Fruit fly (Drosophila melanogaster): ENCODE measurements around the gene Sfp24F.
A peak's percentile ranks its signal among the peaks of the same experiment; 100 is the strongest.

The Sfp24F gene

DNA sequence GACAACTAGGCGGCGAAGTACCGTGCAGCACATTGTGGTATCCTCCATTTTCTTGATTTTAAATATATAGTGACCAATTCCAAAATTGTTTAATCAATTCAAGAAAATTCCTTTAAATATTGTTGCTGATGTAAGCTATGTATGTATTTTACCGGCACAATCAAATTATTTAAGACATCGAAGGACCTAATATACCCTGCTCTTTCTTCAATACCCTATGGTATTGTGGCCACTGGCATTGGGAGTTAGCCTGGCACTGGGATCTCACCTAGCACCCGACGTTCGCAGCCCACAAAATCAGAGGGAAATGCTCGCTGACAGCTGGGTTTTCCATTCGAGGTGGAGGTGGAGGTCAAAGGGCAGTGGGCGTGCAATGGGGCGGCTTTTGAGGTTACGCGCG, 19.7 kb downstream of the Sfp24F start (continued):
- TF ChIP-seq CG9932 (GFP tag; IDR thresholded peaks at IDR 0.05) (no peak), unc-4 (GFP tag; IDR thresholded peaks at IDR 0.05; ENCODE audit: partially characterized antibody) (no peak), CG2120 (GFP tag; optimal IDR thresholded peaks at IDR 0.05) (peak; percentile 34), gfzf (GFP tag; optimal IDR thresholded peaks at IDR 0.05) (no peak), lola (GFP tag; optimal IDR thresholded peaks at IDR 0.05) (no peak), sr (GFP tag; IDR thresholded peaks at IDR 0.05) (no peak), Lim3 (GFP tag; IDR thresholded peaks at IDR 0.05) (no peak), Dfd (GFP tag; optimal IDR thresholded peaks at IDR 0.05) (no peak), H15 (GFP tag; IDR thresholded peaks at IDR 0.05) (no peak), CG9817 (tag; optimal IDR thresholded peaks at IDR 0.05) (no peak), CG18764 (GFP tag; optimal IDR thresholded peaks at IDR 0.05) (no peak), CG18619 (GFP tag; optimal IDR thresholded peaks at IDR 0.05) (no peak), ewg (GFP tag; optimal IDR thresholded peaks at IDR 0.05) (no peak), Chrac-16 (GFP tag; optimal IDR thresholded peaks at IDR 0.05) (no peak), CG17612 (GFP tag; IDR thresholded peaks at IDR 0.05) (0 out of 2 replicates have a peak, but pooled peaks have one; percentile 35), CG7839 (tag; optimal IDR thresholded peaks at IDR 0.05) (no peak), Antp (GFP tag; optimal IDR thresholded peaks at IDR 0.05) (no peak), hth (optimal IDR thresholded peaks at IDR 0.05) (no peak), CG18011 (GFP tag; optimal IDR thresholded peaks at IDR 0.05) (no peak), trh (GFP tag; optimal IDR thresholded peaks at IDR 0.05) (no peak), CG2712 (tag; optimal IDR thresholded peaks at IDR 0.05) (no peak), pum (GFP tag; optimal IDR thresholded peaks at IDR 0.05) (no peak), CG13287 (GFP tag; IDR thresholded peaks at IDR 0.05; ENCODE audit: partially characterized antibody) (no peak), toy (GFP tag; IDR thresholded peaks at IDR 0.05) (no peak), CG6813 (GFP tag; optimal IDR thresholded peaks at IDR 0.05) (no peak), Optix (GFP tag; IDR thresholded peaks at IDR 0.05) (no peak), nmo (GFP tag; optimal IDR thresholded peaks at IDR 0.05) (no peak), fd102C (GFP tag; optimal IDR thresholded peaks at IDR 0.05) (no peak), Bgb (GFP tag; IDR thresholded peaks at IDR 0.05; ENCODE audit: partially characterized antibody) (no peak), H2.0 (GFP tag; IDR thresholded peaks at IDR 0.05) (no peak), CG7987 (GFP tag; optimal IDR thresholded peaks at IDR 0.05) (no peak), CG34376 (GFP tag; optimal IDR thresholded peaks at IDR 0.05) (no peak), CG12155 (GFP tag; optimal IDR thresholded peaks at IDR 0.05) (no peak), crp (GFP tag; optimal IDR thresholded peaks at IDR 0.05) (no peak), bsh (GFP tag; optimal IDR thresholded peaks at IDR 0.05) (no peak), HmgZ (tag; optimal IDR thresholded peaks at IDR 0.05) (no peak), Drgx (GFP tag; IDR thresholded peaks at IDR 0.05) (no peak), Sry-δ (GFP tag; optimal IDR thresholded peaks at IDR 0.05) (no peak), gt (GFP tag; IDR thresholded peaks at IDR 0.05) (no peak), sens (GFP tag) (peak; percentile 3), NFAT (GFP tag; IDR thresholded peaks at IDR 0.05) (no peak), Ptx1 (GFP tag; IDR thresholded peaks at IDR 0.05) (peak; percentile 33; the same call in 1 of the 2 replicates), CG33557 (GFP tag; optimal IDR thresholded peaks at IDR 0.05) (no peak), fd64A (GFP tag; optimal IDR thresholded peaks at IDR 0.05) (no peak), CG3407 (GFP tag; optimal IDR thresholded peaks at IDR 0.05) (no peak), CG14710 (tag; optimal IDR thresholded peaks at IDR 0.05) (no peak), CG32767 (GFP tag; IDR thresholded peaks at IDR 0.05) (no peak), Oaz (GFP tag; IDR thresholded peaks at IDR 0.05) (no peak), sc (optimal IDR thresholded peaks at IDR 0.05) (no peak), sc (GFP tag; optimal IDR thresholded peaks at IDR 0.05) (no peak), kah (GFP tag; optimal IDR thresholded peaks at IDR 0.05) (no peak)

Measured in whole organism, embryonic.